Fruit fly (Drosophila melanogaster) whole organism, embryonic: ENCODE data around the gene CG8907.

ENCODE experiments used
- ATbp ChIP-seq: fragments of 200-800 bp; sonication (Bioruptor generic); optimal IDR thresholded peaks from 2 replicates; lab custom pipeline; 2017; ENCODE audit warnings: missing biosample characterization, mild to moderate bottlenecking, missing genetic modification characterization, missing genetic modification reagents
- Adf1 ChIP-seq: fragments of 200-800 bp; sonication (Bioruptor generic); IDR thresholded peaks from 2 replicates; pipeline ENCODE4 v1.3.6; 2022; ENCODE audit warnings: missing biosample characterization, missing genetic modification characterization
- Antp ChIP-seq: fragments of 200-800 bp; sonication (Bioruptor generic); optimal IDR thresholded peaks from 3 replicates; lab custom pipeline; 2016; ENCODE audit warnings: missing biosample characterization, missing genetic modification characterization
- BEAF-32 ChIP-seq: fragments of 200-800 bp; sonication (Bioruptor generic); optimal IDR thresholded peaks from 3 replicates; lab custom pipeline; 2017; ENCODE audit warnings: missing biosample characterization, missing genetic modification characterization, mild to moderate bottlenecking, moderate library complexity, missing genetic modification reagents
- Bdp1 ChIP-seq: fragments of 200-800 bp; sonication (Bioruptor generic); optimal IDR thresholded peaks from 3 replicates; lab custom pipeline; 2016; ENCODE audit warnings: missing biosample characterization, missing genetic modification characterization
- C15 ChIP-seq: fragments of 200-800 bp; sonication (Bioruptor generic); IDR thresholded peaks from 3 replicates; pipeline ENCODE4 v1.3.6; 2022; ENCODE audit warnings: missing biosample characterization, missing genetic modification characterization
- CG12659 ChIP-seq: fragments of 200-800 bp; sonication (Bioruptor generic); optimal IDR thresholded peaks from 3 replicates; lab custom pipeline; 2017; ENCODE audit warnings: mild to moderate bottlenecking, missing biosample characterization, missing genetic modification reagents, missing genetic modification characterization
- CG12769 ChIP-seq: fragments of 200-800 bp; sonication (Bioruptor generic); optimal IDR thresholded peaks from 2 replicates; lab custom pipeline; 2019; ENCODE audit warnings: missing biosample characterization, mild to moderate bottlenecking, missing genetic modification characterization, moderate library complexity
- CG12942 ChIP-seq: fragments of 200-800 bp; sonication (Bioruptor generic); optimal IDR thresholded peaks from 3 replicates; lab custom pipeline; 2016; ENCODE audit warnings: missing biosample characterization, missing genetic modification characterization
- CG3065 ChIP-seq: fragments of 200-800 bp; sonication (Bioruptor generic); optimal IDR thresholded peaks from 2 replicates; lab custom pipeline; 2016; ENCODE audit warnings: missing biosample characterization, missing genetic modification characterization
- CG31388 ChIP-seq: fragments of 200-800 bp; sonication (Bioruptor generic); optimal IDR thresholded peaks from 2 replicates; lab custom pipeline; 2016; ENCODE audit warnings: missing biosample characterization, missing genetic modification characterization
- CG3407 ChIP-seq: fragments of 200-800 bp; sonication (Bioruptor generic); optimal IDR thresholded peaks from 2 replicates; lab custom pipeline; 2018; ENCODE audit warnings: missing biosample characterization, mild to moderate bottlenecking, missing genetic modification characterization
- CG3847 ChIP-seq: fragments of 200-800 bp; sonication (Bioruptor generic); IDR thresholded peaks from 2 replicates; pipeline ENCODE4 v1.3.6; 2022; ENCODE audit warnings: missing biosample characterization, missing genetic modification characterization
- CG42726 ChIP-seq: fragments of 200-800 bp; sonication (Bioruptor generic); IDR thresholded peaks from 2 replicates; pipeline ENCODE4 v1.3.6; 2022; ENCODE audit warnings: missing biosample characterization, missing genetic modification characterization; ENCODE audit not compliant: partially characterized antibody
- CG4404 ChIP-seq: fragments of 200-800 bp; sonication (Bioruptor generic); IDR thresholded peaks from 2 replicates; pipeline ENCODE4 v1.3.6; 2022; ENCODE audit warnings: missing biosample characterization, missing genetic modification characterization
- CG4424 ChIP-seq: fragments of 200-800 bp; sonication (Bioruptor generic); optimal IDR thresholded peaks from 3 replicates; lab custom pipeline; 2016; ENCODE audit warnings: missing biosample characterization, missing genetic modification characterization
- CG6654 ChIP-seq: fragments of 200-800 bp; sonication (Bioruptor generic); optimal IDR thresholded peaks from 2 replicates; lab custom pipeline; 2017; ENCODE audit warnings: missing biosample characterization, mild to moderate bottlenecking, missing genetic modification characterization
- CG6765 ChIP-seq: fragments of 200-800 bp; sonication (Bioruptor generic); optimal IDR thresholded peaks from 3 replicates; lab custom pipeline; 2017; ENCODE audit warnings: missing biosample characterization, mild to moderate bottlenecking, missing genetic modification characterization
- CG8944 ChIP-seq: fragments of 200-800 bp; sonication (Bioruptor generic); optimal IDR thresholded peaks from 3 replicates; lab custom pipeline; 2016; ENCODE audit warnings: missing biosample characterization, missing genetic modification characterization
- D19A ChIP-seq: fragments of 200-800 bp; optimal IDR thresholded peaks from 3 replicates; lab custom pipeline; 2019; ENCODE audit warnings: missing biosample characterization, mild to moderate bottlenecking, missing genetic modification characterization, moderate library complexity
- Dip3 ChIP-seq: fragments of 200-800 bp; sonication (Bioruptor generic); optimal IDR thresholded peaks from 3 replicates; lab custom pipeline; 2016; ENCODE audit warnings: missing biosample characterization, missing genetic modification characterization
- Hey ChIP-seq: fragments of 200-800 bp; sonication (Bioruptor generic); optimal IDR thresholded peaks from 3 replicates; lab custom pipeline; 2018; ENCODE audit warnings: missing biosample characterization, mild to moderate bottlenecking, missing genetic modification characterization
- HmgZ ChIP-seq: fragments of 200-800 bp; sonication (Bioruptor generic); optimal IDR thresholded peaks from 2 replicates; lab custom pipeline; 2018; ENCODE audit warnings: missing biosample characterization, mild to moderate bottlenecking, missing genetic modification characterization
- Mad ChIP-seq: fragments of 200-800 bp; sonication (Bioruptor generic); optimal IDR thresholded peaks from 2 replicates; lab custom pipeline; 2016; ENCODE audit warnings: missing biosample characterization, missing genetic modification characterization
- Max ChIP-seq: fragments of 200-800 bp; sonication (Bioruptor generic); optimal IDR thresholded peaks from 2 replicates; lab custom pipeline; 2016; ENCODE audit warnings: missing biosample characterization, mild to moderate bottlenecking, missing genetic modification characterization
- Mrtf ChIP-seq: fragments of 200-800 bp; sonication (Bioruptor generic); IDR thresholded peaks from 3 replicates; pipeline ENCODE4 v1.3.6; 2022; ENCODE audit warnings: missing biosample characterization, missing genetic modification characterization
- NFAT ChIP-seq: fragments of 200-800 bp; sonication (Bioruptor generic); IDR thresholded peaks from 2 replicates; pipeline ENCODE4 v1.3.6; 2022; ENCODE audit warnings: missing biosample characterization, missing genetic modification characterization
- Rx ChIP-seq: fragments of 200-800 bp; sonication (Bioruptor generic); IDR thresholded peaks from 2 replicates; pipeline ENCODE4 v1.3.6; 2022; ENCODE audit warnings: missing biosample characterization, missing genetic modification characterization
- Sin3A ChIP-seq: fragments of >200 bp; optimal IDR thresholded peaks from 2 replicates; lab custom pipeline; 2018
- Tbp ChIP-seq: fragments of >200 bp; optimal IDR thresholded peaks from 2 replicates; lab custom pipeline; 2018; ENCODE audit warnings: missing biosample characterization, missing genetic modification characterization
- YL-1 ChIP-seq: fragments of 200-800 bp; sonication (Bioruptor generic); optimal IDR thresholded peaks from 3 replicates; lab custom pipeline; 2017; ENCODE audit warnings: missing biosample characterization, mild to moderate bottlenecking, missing genetic modification characterization
- cad ChIP-seq: fragments of >200 bp; optimal IDR thresholded peaks from 2 replicates; lab custom pipeline; 2017; ENCODE audit warnings: missing biosample characterization, missing genetic modification characterization
- croc ChIP-seq: fragments of 200-800 bp; sonication (Bioruptor generic); conservative IDR thresholded peaks from 3 replicates; pipeline ENCODE4 v1.3.6; 2022; ENCODE audit warnings: missing biosample characterization, missing genetic modification characterization
- dmrt11E ChIP-seq: fragments of 200-800 bp; sonication (Bioruptor generic); optimal IDR thresholded peaks from 3 replicates; lab custom pipeline; 2018; ENCODE audit warnings: missing biosample characterization, mild to moderate bottlenecking, missing genetic modification characterization, moderate library complexity
- ems ChIP-seq: fragments of 200-800 bp; sonication (Bioruptor generic); optimal IDR thresholded peaks from 3 replicates; lab custom pipeline; 2016; ENCODE audit warnings: missing biosample characterization, missing genetic modification characterization
- en ChIP-seq: fragments of 200-800 bp; sonication (Bioruptor generic); optimal IDR thresholded peaks from 2 replicates; lab custom pipeline; 2016; ENCODE audit warnings: missing biosample characterization, missing genetic modification characterization
- fd64A ChIP-seq: fragments of 200-800 bp; sonication (Bioruptor generic); optimal IDR thresholded peaks from 3 replicates; lab custom pipeline; 2018; ENCODE audit warnings: missing biosample characterization, mild to moderate bottlenecking, missing genetic modification characterization
- grau ChIP-seq: fragments of 200-800 bp; optimal IDR thresholded peaks from 3 replicates; lab custom pipeline; 2019; ENCODE audit warnings: missing biosample characterization, mild to moderate bottlenecking, missing genetic modification characterization, moderate library complexity
- mld ChIP-seq: fragments of 200-800 bp; sonication (Bioruptor generic); IDR thresholded peaks from 3 replicates; pipeline ENCODE4 v1.3.6; 2022; ENCODE audit warnings: missing biosample characterization, missing genetic modification characterization; ENCODE audit not compliant: partially characterized antibody
- odd ChIP-seq: fragments of 200-800 bp; sonication (Bioruptor generic); optimal IDR thresholded peaks from 2 replicates; lab custom pipeline; 2017; ENCODE audit warnings: missing biosample characterization, mild to moderate bottlenecking, missing genetic modification characterization
- pros ChIP-seq: fragments of 200-800 bp; sonication (Bioruptor generic); optimal IDR thresholded peaks from 3 replicates; lab custom pipeline; 2019; ENCODE audit warnings: missing biosample characterization, mild to moderate bottlenecking, missing genetic modification characterization, moderate library complexity
- sens-2 ChIP-seq: fragments of 200-800 bp; sonication (Bioruptor generic); IDR thresholded peaks from 2 replicates; pipeline ENCODE4 v1.3.6; 2022; ENCODE audit warnings: missing biosample characterization, missing genetic modification characterization
- slbo ChIP-seq: fragments of 200-800 bp; sonication (Bioruptor generic); IDR thresholded peaks from 2 replicates; pipeline ENCODE4 v1.3.6; 2022; ENCODE audit warnings: missing biosample characterization, missing genetic modification characterization
- slp2 ChIP-seq: fragments of 200-800 bp; sonication (Bioruptor generic); optimal IDR thresholded peaks from 2 replicates; lab custom pipeline; 2016; ENCODE audit warnings: missing biosample characterization, missing genetic modification characterization
- tna ChIP-seq: fragments of 200-800 bp; sonication (Bioruptor generic); IDR thresholded peaks from 2 replicates; pipeline ENCODE4 v1.3.6; 2022; ENCODE audit warnings: missing biosample characterization, missing genetic modification characterization; ENCODE audit not compliant: partially characterized antibody
- unpg ChIP-seq: fragments of 200-800 bp; sonication (Bioruptor generic); optimal IDR thresholded peaks from 3 replicates; lab custom pipeline; 2018; ENCODE audit warnings: missing biosample characterization, mild to moderate bottlenecking, missing genetic modification characterization, moderate library complexity
- vvl ChIP-seq: fragments of 200-800 bp; sonication (Bioruptor generic); IDR thresholded peaks from 2 replicates; pipeline ENCODE4 v1.3.6; 2022; ENCODE audit warnings: missing biosample characterization, missing genetic modification characterization
- wdn ChIP-seq: fragments of 200-800 bp; sonication (Bioruptor generic); IDR thresholded peaks from 2 replicates; pipeline ENCODE4 v1.3.6; 2022; ENCODE audit warnings: missing biosample characterization, missing genetic modification characterization
- zfh1 ChIP-seq: fragments of 200-800 bp; sonication (Bioruptor generic); IDR thresholded peaks from 3 replicates; pipeline ENCODE4 v1.3.6; 2022; ENCODE audit warnings: missing biosample characterization, missing genetic modification characterization
- zfh2 ChIP-seq: fragments of 200-800 bp; sonication (Bioruptor generic); optimal IDR thresholded peaks from 2 replicates; lab custom pipeline; 2016; ENCODE audit warnings: missing biosample characterization, missing genetic modification characterization

The CG8907 gene

dm6 chr3R:16986181-16987074 lies 21.6 kb upstream of the CG8907 start (continued):
- TF ChIP-seq CG3065 (GFP tag; lab: Kevin White, UChicago) = peak; percentile 41
- peak; percentile 80 for TF ChIP-seq ATbp (GFP tag; lab: Kevin White, UChicago)
- peak; percentile 86 for TF ChIP-seq ems
- peak; percentile 99 for TF ChIP-seq CG12769 (tag; lab: Kevin White, UChicago)
- TF ChIP-seq HmgZ (tag; lab: Kevin White, UChicago) = peak; percentile 98
- peak; percentile 91 for TF ChIP-seq Mad (GFP tag; lab: Kevin White, UChicago)
- TF ChIP-seq pros (GFP tag; lab: Kevin White, UChicago) = no peak
- peak; percentile 52 for TF ChIP-seq YL-1 (GFP tag; lab: Kevin White, UChicago)
- peak; percentile 91 for TF ChIP-seq unpg (GFP tag; lab: Kevin White, UChicago)
- peak; percentile 98 for TF ChIP-seq zfh2
- TF ChIP-seq mld = no peak
- TF ChIP-seq CG42726 (GFP tag; lab: Robert Waterston, UW) = no peak
- peak; percentile 99 for TF ChIP-seq slbo (GFP tag; lab: Robert Waterston, UW)
- peak; percentile 30 for TF ChIP-seq fd64A (GFP tag; lab: Kevin White, UChicago)
- TF ChIP-seq NFAT (GFP tag; lab: Robert Waterston, UW) = peak; percentile 99
- TF ChIP-seq CG6765 = peak; percentile 88
- TF ChIP-seq BEAF-32 = peak; percentile 20
- TF ChIP-seq Tbp (GFP tag; lab: Kevin White, UChicago) = no peak
- TF ChIP-seq wdn (GFP tag; lab: Robert Waterston, UW) = peak; percentile 98
- TF ChIP-seq Antp (GFP tag; lab: Kevin White, UChicago) = peak; percentile 98
- peak; percentile 83 for TF ChIP-seq Max
- TF ChIP-seq grau (tag; lab: Kevin White, UChicago) = peak; percentile 99
- peak; percentile 92 for TF ChIP-seq CG12942 (GFP tag; lab: Kevin White, UChicago)
- peak; percentile 98 for TF ChIP-seq CG3847 (GFP tag; lab: Robert Waterston, UW)
- peak; percentile 81 for TF ChIP-seq en (GFP tag; lab: Kevin White, UChicago)
- TF ChIP-seq D19A (tag; lab: Kevin White, UChicago) = peak; percentile 60
- no peak for TF ChIP-seq cad (GFP tag; lab: Kevin White, UChicago)
- peak; percentile 41 for TF ChIP-seq CG3407
- TF ChIP-seq Dip3 (GFP tag; lab: Kevin White, UChicago) = peak; percentile 98
- TF ChIP-seq sens-2 (GFP tag; lab: Robert Waterston, UW) = peak; percentile 93
- TF ChIP-seq Hey (tag; lab: Kevin White, UChicago) = peak; percentile 98
- TF ChIP-seq CG6654 (GFP tag; lab: Kevin White, UChicago) = peak; percentile 52
- peak; percentile 84 for TF ChIP-seq Bdp1 (GFP tag; lab: Kevin White, UChicago)
- peak; percentile 95 for TF ChIP-seq CG4404 (GFP tag; lab: Robert Waterston, UW)
- peak; percentile 30 for TF ChIP-seq CG31388
- TF ChIP-seq vvl (GFP tag; lab: Robert Waterston, UW) = peak; percentile 97
- TF ChIP-seq CG12659 = peak; percentile 94
- TF ChIP-seq slp2 = peak; percentile 90
- peak; percentile 97 for TF ChIP-seq Mrtf (GFP tag; lab: Robert Waterston, UW)
- peak; percentile 81 for TF ChIP-seq CG8944 (GFP tag; lab: Kevin White, UChicago)
- TF ChIP-seq tna (GFP tag; lab: Robert Waterston, UW) = no peak
- no peak for TF ChIP-seq Sin3A (lab: Kevin White, UChicago)
- TF ChIP-seq CG4424 (GFP tag; lab: Kevin White, UChicago) = peak; percentile 82
- TF ChIP-seq dmrt11E (tag; lab: Kevin White, UChicago) = peak; percentile 35
- peak; percentile 90 for TF ChIP-seq C15 (GFP tag; lab: Robert Waterston, UW)
- TF ChIP-seq Rx = peak; percentile 96
- TF ChIP-seq odd (GFP tag; lab: Kevin White, UChicago) = peak; percentile 89
- TF ChIP-seq zfh1 (GFP tag; lab: Robert Waterston, UW) = peak; percentile 94
- TF ChIP-seq Adf1 = peak; percentile 90
- peak; percentile 68 for TF ChIP-seq croc (GFP tag; lab: Robert Waterston, UW)
